Fruit fly (Drosophila melanogaster): ENCODE results near the gene brat.

DNA sequence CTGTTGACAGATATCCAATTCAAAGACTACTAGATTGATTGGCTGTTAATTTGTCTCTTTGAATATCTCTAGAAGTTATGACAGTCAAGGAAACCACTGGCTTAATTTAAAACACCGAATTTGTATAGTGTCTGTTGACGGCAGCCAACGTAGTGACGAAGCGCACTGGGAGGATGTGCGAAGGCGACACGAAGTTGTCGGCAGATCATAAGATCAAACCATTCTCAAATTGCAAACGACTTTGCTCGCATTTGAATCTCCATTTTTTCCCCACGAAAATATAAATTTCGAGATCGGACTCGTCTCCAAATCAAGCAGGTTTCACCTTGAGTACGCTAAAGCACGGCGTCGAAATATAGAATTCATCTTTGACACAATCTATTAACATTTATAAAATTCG is 49.1 kb downstream of the brat start, which contains the start of gene CG42688:
- no peak for TF ChIP-seq Crg-1 (GFP tag; optimal IDR thresholded peaks at IDR 0.05)
- TF ChIP-seq Clk (GFP tag; optimal IDR thresholded peaks at IDR 0.05), result no peak
- no peak for TF ChIP-seq kay (GFP tag; ENCODE audit: borderline replicate concordance)
- TF ChIP-seq CG5204 (GFP tag; optimal IDR thresholded peaks at IDR 0.05), result no peak
- no peak for TF ChIP-seq CG33017 (tag; optimal IDR thresholded peaks at IDR 0.05)
- no peak for TF ChIP-seq CG12768 (GFP tag; optimal IDR thresholded peaks at IDR 0.05)
- TF ChIP-seq Mnt (GFP tag; optimal IDR thresholded peaks at IDR 0.05), result no peak
- TF ChIP-seq cnc (optimal IDR thresholded peaks at IDR 0.05), result no peak
- TF ChIP-seq CG7101 (tag; optimal IDR thresholded peaks at IDR 0.05), result no peak
- TF ChIP-seq CG7045 (GFP tag; optimal IDR thresholded peaks at IDR 0.05), result no peak
- no peak for TF ChIP-seq Hr96 (GFP tag; optimal IDR thresholded peaks at IDR 0.05)

Measured in whole organism, adult.